Worm (Caenorhabditis elegans) whole organism, midembryonic: ENCODE results near the gene gst-32.

Source experiments
- T22C8.4 ChIP-seq: fragments of 200-800 bp; sonication (Bioruptor generic); IDR thresholded peaks from 2 replicates; pipeline ENCODE4 v1.3.6; 2022; ENCODE audit warnings: missing genetic modification characterization, missing compliant biosample characterization
- cog-1 ChIP-seq: sonication (generic microtip); optimal IDR thresholded peaks from 2 replicates; lab custom pipeline; 2016; ENCODE audit warnings: missing genetic modification characterization, missing compliant biosample characterization
- flt-1 ChIP-seq: fragments of 200-800 bp; sonication (Bioruptor generic); IDR thresholded peaks from 2 replicates; pipeline ENCODE4 v1.3.6; 2022; ENCODE audit warnings: missing genetic modification characterization, missing compliant biosample characterization
- med-1 ChIP-seq: sonication (generic microtip); optimal IDR thresholded peaks from 2 replicates; lab custom pipeline; 2017; ENCODE audit warnings: missing genetic modification characterization, mild to moderate bottlenecking, missing compliant biosample characterization, antibody characterized with exemption, missing genetic modification reagents; ENCODE audit not compliant: insufficient read depth
- ztf-29 ChIP-seq: fragments of 200-800 bp; sonication (Bioruptor generic); IDR thresholded peaks from 2 replicates; pipeline ENCODE4 v1.3.6; 2022; ENCODE audit warnings: missing genetic modification reagents, missing genetic modification characterization, missing compliant biosample characterization

DNA sequence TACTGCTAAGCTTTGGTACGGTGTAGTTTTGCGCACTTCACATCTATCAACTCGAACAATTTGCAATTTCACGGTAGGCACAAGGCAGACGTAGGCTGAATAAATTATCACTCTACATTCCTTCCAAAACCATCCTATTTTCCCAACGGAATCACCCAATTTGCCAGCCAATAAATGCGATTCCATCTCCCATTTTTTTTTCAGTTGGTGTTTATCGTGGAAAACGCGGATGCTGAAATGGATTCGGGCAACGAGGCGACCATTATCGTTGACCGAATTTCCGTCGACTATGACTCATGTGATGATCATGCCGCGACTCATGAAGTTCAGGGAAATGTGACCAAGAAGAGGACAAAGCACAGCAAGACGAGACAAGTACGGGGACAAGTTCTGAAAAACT is 30.0 kb downstream of the gst-32 start:
- no peak for TF ChIP-seq T22C8.4 (GFP tag; lab: Robert Waterston, UW)
- no peak for TF ChIP-seq med-1 (GFP tag; lab: Kevin White, UChicago)
- no peak for TF ChIP-seq ztf-29 (GFP tag; lab: Robert Waterston, UW)
- no peak for TF ChIP-seq flt-1
- no peak for TF ChIP-seq cog-1
